Worm (Caenorhabditis elegans): ENCODE results near the gene acl-9.
A peak's percentile ranks its signal among the peaks of the same experiment; 100 is the strongest.

The acl-9 gene

DNA sequence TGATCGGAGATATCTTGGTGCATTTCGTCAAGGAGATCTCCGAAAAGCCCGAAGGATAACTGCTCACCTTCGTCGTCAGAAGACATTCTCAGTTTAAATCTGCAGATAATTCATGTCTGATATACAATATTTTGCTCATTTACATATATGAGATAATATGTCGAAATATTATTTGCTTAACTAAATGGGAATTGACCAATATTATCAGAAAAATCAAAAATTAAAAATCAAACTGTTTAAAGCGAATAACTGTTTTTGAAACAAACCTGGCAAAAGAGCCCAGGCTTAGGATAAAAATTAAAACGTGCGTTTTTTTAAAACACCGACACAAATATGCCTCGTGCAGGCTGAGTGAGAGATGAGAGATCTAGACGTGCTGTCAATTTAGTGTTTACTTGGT, 11.4 kb upstream of the acl-9 start, which contains the start of gene T05H4.15:
T05H4.15 (minus strand) TSS at position 101 of the 400 bp plus-strand sequence.
- TF ChIP-seq aha-1 (tag; optimal IDR thresholded peaks at IDR 0.05) (no peak), nhr-11 (tag; optimal IDR thresholded peaks at IDR 0.05) (no peak), mef-2 (tag; optimal IDR thresholded peaks at IDR 0.05) (no peak), ceh-82 (tag; optimal IDR thresholded peaks at IDR 0.05) (no peak), dsc-1 (tag; optimal IDR thresholded peaks at IDR 0.05) (no peak), nhr-71 (tag; optimal IDR thresholded peaks at IDR 0.05) (no peak), fos-1 (tag; optimal IDR thresholded peaks at IDR 0.05) (no peak), zag-1 (tag; optimal IDR thresholded peaks at IDR 0.05) (no peak), tlp-1 (tag; optimal IDR thresholded peaks at IDR 0.05) (no peak), nhr-85 (tag) (no peak), snpc-4 (tag; optimal IDR thresholded peaks at IDR 0.05) (no peak), lir-3 (tag; optimal IDR thresholded peaks at IDR 0.05; ENCODE audit: poor library complexity) (no peak)

DNA sequence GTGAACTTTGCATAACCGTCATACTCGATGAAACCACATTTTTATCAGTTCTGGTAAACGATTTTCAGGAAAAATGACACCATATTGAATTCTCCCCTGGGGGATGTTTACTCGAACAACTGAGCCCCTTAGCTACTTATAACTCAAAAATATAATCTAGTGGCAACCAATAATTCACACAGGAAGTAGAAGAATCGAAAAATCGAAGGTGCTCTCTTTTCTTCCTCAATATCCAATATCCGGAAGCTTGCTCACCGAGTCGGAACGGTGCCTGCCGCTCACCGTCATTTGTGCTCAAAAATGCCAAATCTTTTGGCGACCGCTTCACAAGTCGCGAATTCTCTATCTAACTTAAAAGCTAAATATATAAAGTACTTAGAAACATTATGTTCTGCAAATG, 11.0 kb upstream of the acl-9 start, which contains the start of gene T05H4.3:
T05H4.3 (plus strand) TSS at position 301 of the 400 bp plus-strand sequence.
- TF ChIP-seq skn-1 (tag; optimal IDR thresholded peaks at IDR 0.05) (no peak), elt-3 (tag; optimal IDR thresholded peaks at IDR 0.05) (no peak), unc-62 (GFP tag; optimal IDR thresholded peaks at IDR 0.05) (no peak), tbx-2 (tag; optimal IDR thresholded peaks at IDR 0.05) (no peak), lin-15B (tag; optimal IDR thresholded peaks at IDR 0.05) (no peak)

ce11 chrV:6448356-6448755, 4.7 kb upstream of the acl-9 start, which contains the start of gene fbxa-196:
Gene fbxa-196 (plus strand): TSS chrV:6448656.
- TF ChIP-seq nhr-76 (tag; optimal IDR thresholded peaks at IDR 0.05), result no peak
- no peak for TF ChIP-seq C34B4.2 (tag; optimal IDR thresholded peaks at IDR 0.05)
- no peak for TF ChIP-seq C16A3.4 (tag; optimal IDR thresholded peaks at IDR 0.05)
- no peak for TF ChIP-seq nhr-71 (tag; optimal IDR thresholded peaks at IDR 0.05)
- no peak for TF ChIP-seq unc-130 (tag; optimal IDR thresholded peaks at IDR 0.05)
- TF ChIP-seq nhr-90 (tag; optimal IDR thresholded peaks at IDR 0.05; ENCODE audit: poor library complexity), result no peak
- TF ChIP-seq tbx-2 (tag; optimal IDR thresholded peaks at IDR 0.05), result no peak
- TF ChIP-seq efl-1 (optimal IDR thresholded peaks at IDR 0.05), result no peak
- TF ChIP-seq efl-1 (GFP tag; optimal IDR thresholded peaks at IDR 0.05 in 1 of 2), result no peak
- TF ChIP-seq nhr-47 (tag; optimal IDR thresholded peaks at IDR 0.05), result no peak
- TF ChIP-seq sox-4 (tag; optimal IDR thresholded peaks at IDR 0.05), result no peak
- TF ChIP-seq rnt-1 (tag; optimal IDR thresholded peaks at IDR 0.05), result no peak
- TF ChIP-seq lin-13 (GFP tag; optimal IDR thresholded peaks at IDR 0.05), result no peak
- no peak for TF ChIP-seq efl-3 (GFP tag; optimal IDR thresholded peaks at IDR 0.05)
- TF ChIP-seq mep-1 (tag; optimal IDR thresholded peaks at IDR 0.05), result no peak
- TF ChIP-seq ceh-82 (tag; optimal IDR thresholded peaks at IDR 0.05), result no peak
- no peak for TF ChIP-seq C04F5.9 (tag; optimal IDR thresholded peaks at IDR 0.05)
- no peak for TF ChIP-seq unc-30 (tag; optimal IDR thresholded peaks at IDR 0.05)
- no peak for TF ChIP-seq snpc-4 (tag; optimal IDR thresholded peaks at IDR 0.05)
- TF ChIP-seq lsy-2 (tag; optimal IDR thresholded peaks at IDR 0.05), result no peak
- no peak for TF ChIP-seq ets-5 (GFP tag; IDR thresholded peaks at IDR 0.05)

DNA sequence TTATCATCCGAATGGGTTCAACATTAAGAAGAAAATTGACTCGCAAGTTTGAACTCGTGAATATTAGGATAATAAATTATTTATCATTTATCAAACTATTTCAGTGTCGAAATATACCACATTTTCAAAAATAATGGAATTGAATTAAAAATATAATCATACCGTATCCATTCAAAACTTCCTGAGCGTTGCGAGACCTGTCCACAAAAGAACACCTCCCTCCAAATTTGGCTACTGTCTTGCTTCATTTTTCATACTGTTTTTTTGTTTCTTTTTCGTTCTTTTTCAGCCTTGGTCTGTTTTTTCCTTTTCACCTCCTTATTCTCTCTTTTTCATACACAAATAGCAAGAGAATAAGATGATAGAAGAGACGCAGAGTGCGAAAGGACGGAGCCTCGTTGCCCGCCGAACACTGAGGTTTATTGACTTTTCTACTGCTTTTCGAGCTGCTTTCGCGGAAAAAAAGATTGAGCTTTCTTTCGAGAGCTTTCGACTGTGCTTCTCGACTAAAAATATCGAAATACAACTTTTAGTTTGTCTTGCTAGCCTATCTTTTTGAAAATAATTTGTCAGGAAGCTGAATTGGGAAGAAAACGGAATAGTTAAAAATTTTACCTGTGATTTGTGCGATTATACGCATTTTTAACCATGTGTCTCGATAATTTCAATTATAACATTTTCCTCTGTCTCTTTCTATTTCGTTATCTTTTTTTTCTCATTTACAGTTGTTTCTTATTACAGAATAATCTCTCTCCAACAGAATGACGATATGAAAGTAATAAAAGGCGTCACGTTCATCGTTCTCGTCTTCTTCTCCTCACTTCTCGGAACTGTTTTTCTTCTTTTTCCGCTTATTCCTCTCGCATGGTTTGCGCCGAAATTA, 2.7 kb upstream of the acl-9 start, which contains the start of gene acl-8:
acl-8 (plus strand) TSS at position 742 of the 883 bp plus-strand sequence.
- TF ChIP-seq mep-1 (tag; optimal IDR thresholded peaks at IDR 0.05), result no peak
- TF ChIP-seq elt-2 (tag; optimal IDR thresholded peaks at IDR 0.05), result peak; percentile 43
- peak in 1 of 2 experiments; percentile 4 for TF ChIP-seq lin-35 (GFP tag; optimal IDR thresholded peaks at IDR 0.05)
- peak; percentile 13 for TF ChIP-seq rnt-1 (tag; optimal IDR thresholded peaks at IDR 0.05)
- peak in 1 of 2 experiments; percentile 4 for TF ChIP-seq efl-1 (optimal IDR thresholded peaks at IDR 0.05)
- peak in 1 of 2 experiments; percentile 68 for TF ChIP-seq efl-1 (GFP tag; optimal IDR thresholded peaks at IDR 0.05 in 1 of 2)

Measured in whole organism, L1 larva.